Worm (Caenorhabditis elegans): ENCODE results near the gene srh-3.

- TF ChIP-seq aha-1 (tag) = no peak
- TF ChIP-seq ceh-28 (tag; optimal IDR thresholded peaks at IDR 0.05) = no peak
- TF ChIP-seq snpc-4 (tag; optimal IDR thresholded peaks at IDR 0.05) = no peak
- no peak for TF ChIP-seq nhr-76 (tag; optimal IDR thresholded peaks at IDR 0.05)
These were observed 15.5 kb upstream of the srh-3 start, which contains the start of gene K04F1.8 for ce11 chrV:1666904-1667303.

All from whole organism, L4 larva.